Worm (Caenorhabditis elegans) whole organism, L2 larva: ENCODE data around the gene srh-118.

Experiments used
- F13H6.1 ChIP-seq: sonication (generic microtip); optimal IDR thresholded peaks from 2 replicates; lab custom pipeline; 2016; ENCODE audit warnings: missing genetic modification characterization, missing compliant biosample characterization
- R02D3.7 ChIP-seq: fragments of 150-350 bp; optimal IDR thresholded peaks from 2 replicates; lab custom pipeline; 2014; ENCODE audit warnings: missing biosample characterization, missing genetic modification characterization
- ama-1 ChIP-seq: fragments of 150-350 bp; optimal IDR thresholded peaks from 2 replicates; lab custom pipeline; 2018; ENCODE audit warnings: inconsistent platforms
- egl-27 ChIP-seq: sonication (generic microtip); optimal IDR thresholded peaks from 3 replicates; lab custom pipeline; 2017; ENCODE audit warnings: missing biosample characterization, missing genetic modification reagents, missing genetic modification characterization
- elt-1 ChIP-seq: fragments of 150-350 bp; optimal IDR thresholded peaks from 2 replicates; lab custom pipeline; 2014; ENCODE audit warnings: missing biosample characterization, missing genetic modification characterization
- elt-3 ChIP-seq: sonication (generic microtip); optimal IDR thresholded peaks from 2 replicates; lab custom pipeline; 2017; ENCODE audit warnings: missing biosample characterization, missing genetic modification characterization
- fos-1 ChIP-seq: fragments of 150-350 bp; optimal IDR thresholded peaks from 2 replicates; lab custom pipeline; 2014; ENCODE audit warnings: missing biosample characterization, missing genetic modification characterization
- gmeb-1 ChIP-seq: fragments of 150-350 bp; optimal IDR thresholded peaks from 2 replicates; lab custom pipeline; 2014; ENCODE audit warnings: missing biosample characterization, missing genetic modification characterization
- lin-13 ChIP-seq: fragments of 150-350 bp; optimal IDR thresholded peaks from 2 replicates; lab custom pipeline; 2014; ENCODE audit warnings: missing biosample characterization, missing genetic modification reagents, missing genetic modification characterization
- mdl-1 ChIP-seq, 2 experiments: fragments of 150-350 bp in 1 of 2; sonication (generic microtip) in 1 of 2; optimal IDR thresholded peaks; 2 replicates each; lab custom pipeline; 2017; ENCODE audit warnings: missing biosample characterization in 2 of 2, missing genetic modification characterization in 2 of 2
- nhr-11 ChIP-seq: fragments of 150-350 bp; optimal IDR thresholded peaks from 2 replicates; lab custom pipeline; 2014; ENCODE audit warnings: missing biosample characterization, missing genetic modification characterization
- zag-1 ChIP-seq: fragments of 150-350 bp; optimal IDR thresholded peaks from 2 replicates; lab custom pipeline; 2014; ENCODE audit warnings: missing biosample characterization, missing genetic modification characterization
- ztf-11 ChIP-seq: sonication (generic microtip); optimal IDR thresholded peaks from 2 replicates; lab custom pipeline; 2017; ENCODE audit warnings: missing biosample characterization, missing genetic modification characterization

ce11 chrV:17485078-17485477 lies 10.9 kb downstream of the srh-118 start, which contains the start of gene srh-111:
- TF ChIP-seq lin-13 (GFP tag; lab: Kevin White, UChicago), result no peak
- TF ChIP-seq ama-1 (lab: Kevin White, UChicago), result no peak
- no peak for TF ChIP-seq elt-3
- no peak for TF ChIP-seq nhr-11 (tag; lab: Kevin White, UChicago)
- TF ChIP-seq egl-27 (tag; lab: Kevin White, UChicago), result no peak
- no peak for TF ChIP-seq ztf-11 (tag; lab: Kevin White, UChicago)
- no peak for TF ChIP-seq fos-1
- TF ChIP-seq mdl-1 (tag; optimal IDR thresholded peaks at IDR 0.05; lab: Kevin White, UChicago), result no peak
- TF ChIP-seq F13H6.1 (tag; lab: Kevin White, UChicago), result no peak
- no peak for TF ChIP-seq elt-1 (tag; lab: Kevin White, UChicago)
- TF ChIP-seq gmeb-1 (tag; lab: Kevin White, UChicago), result no peak
- TF ChIP-seq zag-1, result no peak
- no peak for TF ChIP-seq R02D3.7 (tag; lab: Kevin White, UChicago)
